Fruit fly (Drosophila melanogaster) whole organism, adult: Measurements from ENCODE around the gene glec.

Source experiments
- CG11617 ChIP-seq: fragments of 200-800 bp; sonication (Bioruptor generic); optimal IDR thresholded peaks from 2 replicates; lab custom pipeline; 2017; ENCODE audit warnings: mild to moderate bottlenecking, missing biosample characterization, missing genetic modification reagents, missing genetic modification characterization
- CG33017 ChIP-seq: fragments of 200-800 bp; sonication (Bioruptor generic); optimal IDR thresholded peaks from 2 replicates; lab custom pipeline; 2018; ENCODE audit warnings: missing biosample characterization, mild to moderate bottlenecking, missing genetic modification characterization, moderate library complexity
- Hr96 ChIP-seq: fragments of 200-800 bp; sonication (Bioruptor generic); optimal IDR thresholded peaks from 2 replicates; lab custom pipeline; 2016; ENCODE audit warnings: missing biosample characterization, missing genetic modification characterization
- Mnt ChIP-seq: fragments of 200-800 bp; sonication (Bioruptor generic); optimal IDR thresholded peaks from 2 replicates; lab custom pipeline; 2016; ENCODE audit warnings: missing biosample characterization, mild to moderate bottlenecking, missing genetic modification characterization
- bab1 ChIP-seq: fragments of 200-800 bp; sonication (Bioruptor generic); optimal IDR thresholded peaks from 3 replicates; lab custom pipeline; 2019; ENCODE audit warnings: missing biosample characterization, mild to moderate bottlenecking, missing genetic modification characterization, moderate library complexity
- cnc ChIP-seq, 2 experiments: fragments of >200 bp; optimal IDR thresholded peaks; 2 replicates each; lab custom pipeline; 2017

- TF ChIP-seq Hr96 (GFP tag; lab: Kevin White, UChicago): no peak
- peak; percentile 22 for TF ChIP-seq CG33017 (tag; lab: Kevin White, UChicago)
- TF ChIP-seq cnc (optimal IDR thresholded peaks at IDR 0.05; lab: Kevin White, UChicago): no peak
- no peak for TF ChIP-seq CG11617 (GFP tag; lab: Kevin White, UChicago)
- TF ChIP-seq Mnt (GFP tag; lab: Kevin White, UChicago): no peak
- TF ChIP-seq bab1 (GFP tag; lab: Kevin White, UChicago): peak; percentile 15
These were observed 32.9 kb upstream of the glec start, which contains the start of gene CG43844 for dm6 chr3R:21888696-21889602.
